Fruit fly (Drosophila melanogaster) whole organism, embryonic: ENCODE data around the gene Kal1.

Source experiments
- ATbp ChIP-seq: fragments of 200-800 bp; sonication (Bioruptor generic); optimal IDR thresholded peaks from 2 replicates; lab custom pipeline; 2017; ENCODE audit warnings: missing biosample characterization, mild to moderate bottlenecking, missing genetic modification characterization, missing genetic modification reagents
- CG10267 ChIP-seq: fragments of 200-800 bp; sonication (Bioruptor generic); optimal IDR thresholded peaks from 2 replicates; lab custom pipeline; 2018; ENCODE audit warnings: missing biosample characterization, mild to moderate bottlenecking, missing genetic modification characterization, moderate library complexity
- CG10321 ChIP-seq: fragments of 200-800 bp; sonication (Bioruptor generic); IDR thresholded peaks from 2 replicates; pipeline ENCODE4 v1.3.6; 2022; ENCODE audit warnings: missing biosample characterization, missing genetic modification characterization
- CG11085 ChIP-seq: fragments of 200-800 bp; sonication (Bioruptor generic); IDR thresholded peaks from 2 replicates; pipeline ENCODE4 v1.3.6; 2022; ENCODE audit warnings: missing biosample characterization, missing genetic modification characterization
- CG11247 ChIP-seq: fragments of 200-800 bp; sonication (Bioruptor generic); IDR thresholded peaks from 2 replicates; pipeline ENCODE4 v1.3.6; 2022; ENCODE audit warnings: missing biosample characterization, missing genetic modification characterization
- CG11398 ChIP-seq: fragments of 200-800 bp; sonication (Bioruptor generic); optimal IDR thresholded peaks from 2 replicates; lab custom pipeline; 2016; ENCODE audit warnings: missing biosample characterization, missing genetic modification characterization
- CG12769 ChIP-seq: fragments of 200-800 bp; sonication (Bioruptor generic); optimal IDR thresholded peaks from 2 replicates; lab custom pipeline; 2019; ENCODE audit warnings: missing biosample characterization, mild to moderate bottlenecking, missing genetic modification characterization, moderate library complexity
- CG15514 ChIP-seq: fragments of 200-800 bp; sonication (Bioruptor generic); optimal IDR thresholded peaks from 3 replicates; lab custom pipeline; 2017; ENCODE audit warnings: missing biosample characterization, missing genetic modification characterization, mild to moderate bottlenecking, moderate library complexity, missing genetic modification reagents
- CG3065 ChIP-seq: fragments of 200-800 bp; sonication (Bioruptor generic); optimal IDR thresholded peaks from 2 replicates; lab custom pipeline; 2016; ENCODE audit warnings: missing biosample characterization, missing genetic modification characterization
- CG4404 ChIP-seq: fragments of 200-800 bp; sonication (Bioruptor generic); IDR thresholded peaks from 2 replicates; pipeline ENCODE4 v1.3.6; 2022; ENCODE audit warnings: missing biosample characterization, missing genetic modification characterization
- CG6813 ChIP-seq: fragments of 200-800 bp; sonication (Bioruptor generic); optimal IDR thresholded peaks from 2 replicates; lab custom pipeline; 2017; ENCODE audit warnings: missing biosample characterization, missing genetic modification characterization, mild to moderate bottlenecking, moderate library complexity, missing genetic modification reagents
- CG6854 ChIP-seq: fragments of 200-800 bp; sonication (Bioruptor generic); optimal IDR thresholded peaks from 3 replicates; lab custom pipeline; 2017; ENCODE audit warnings: missing biosample characterization, mild to moderate bottlenecking, missing genetic modification characterization
- CG9727 ChIP-seq: fragments of 200-800 bp; sonication (Bioruptor generic); optimal IDR thresholded peaks from 3 replicates; lab custom pipeline; 2017; ENCODE audit warnings: missing biosample characterization, mild to moderate bottlenecking, missing genetic modification characterization
- CkIIα-i1 ChIP-seq: fragments of 200-800 bp; sonication (Bioruptor generic); IDR thresholded peaks from 2 replicates; pipeline ENCODE4 v1.3.6; 2022; ENCODE audit warnings: missing biosample characterization, missing genetic modification characterization
- Doc2 ChIP-seq: fragments of 200-800 bp; sonication (Bioruptor generic); IDR thresholded peaks from 2 replicates; pipeline ENCODE4 v1.3.6; 2022; ENCODE audit warnings: missing biosample characterization, missing genetic modification characterization
- Hmr ChIP-seq: fragments of 200-800 bp; sonication (Bioruptor generic); optimal IDR thresholded peaks from 3 replicates; lab custom pipeline; 2017; ENCODE audit warnings: mild to moderate bottlenecking, missing biosample characterization, missing genetic modification reagents, missing genetic modification characterization
- MESR4 ChIP-seq: fragments of 200-800 bp; sonication (Bioruptor generic); optimal IDR thresholded peaks from 2 replicates; lab custom pipeline; 2018; ENCODE audit warnings: missing biosample characterization, mild to moderate bottlenecking, missing genetic modification characterization, moderate library complexity
- Rfx ChIP-seq: fragments of 200-800 bp; sonication (Bioruptor generic); IDR thresholded peaks from 2 replicates; pipeline ENCODE4 v1.3.6; 2022; ENCODE audit warnings: missing biosample characterization, missing genetic modification characterization
- Sry-β ChIP-seq: fragments of 200-800 bp; sonication (Bioruptor generic); optimal IDR thresholded peaks from 2 replicates; lab custom pipeline; 2018; ENCODE audit warnings: missing biosample characterization, mild to moderate bottlenecking, missing genetic modification characterization, moderate library complexity
- TFAM ChIP-seq: fragments of 200-800 bp; sonication (Bioruptor generic); optimal IDR thresholded peaks from 2 replicates; lab custom pipeline; 2017; ENCODE audit warnings: missing biosample characterization, missing genetic modification characterization, inconsistent platforms
- YL-1 ChIP-seq: fragments of 200-800 bp; sonication (Bioruptor generic); optimal IDR thresholded peaks from 3 replicates; lab custom pipeline; 2017; ENCODE audit warnings: missing biosample characterization, mild to moderate bottlenecking, missing genetic modification characterization
- bcd ChIP-seq: fragments of 200-800 bp; sonication (Bioruptor generic); optimal IDR thresholded peaks from 2 replicates; lab custom pipeline; 2017; ENCODE audit warnings: missing biosample characterization, mild to moderate bottlenecking, missing genetic modification characterization
- cas ChIP-seq: fragments of 200-800 bp; sonication (Bioruptor generic); IDR thresholded peaks from 2 replicates; pipeline ENCODE4 v1.3.6; 2022; ENCODE audit warnings: missing biosample characterization, missing genetic modification characterization
- chm ChIP-seq: fragments of 200-800 bp; sonication (Bioruptor generic); IDR thresholded peaks from 2 replicates; pipeline ENCODE4 v1.3.6; 2022; ENCODE audit warnings: missing biosample characterization, missing genetic modification characterization
- ci ChIP-seq: fragments of 200-800 bp; sonication (Bioruptor generic); IDR thresholded peaks from 3 replicates; pipeline ENCODE4 v1.3.6; 2022; ENCODE audit warnings: missing biosample characterization, missing genetic modification characterization
- dmrt99B ChIP-seq: fragments of 200-800 bp; sonication (Bioruptor generic); optimal IDR thresholded peaks from 2 replicates; lab custom pipeline; 2018; ENCODE audit warnings: missing biosample characterization, mild to moderate bottlenecking, missing genetic modification characterization, moderate library complexity
- fd96Cb ChIP-seq: fragments of 200-800 bp; sonication (Bioruptor generic); optimal IDR thresholded peaks from 2 replicates; lab custom pipeline; 2018; ENCODE audit warnings: missing biosample characterization, mild to moderate bottlenecking, missing genetic modification characterization, moderate library complexity
- gcm2 ChIP-seq: fragments of 200-800 bp; sonication (Bioruptor generic); optimal IDR thresholded peaks from 2 replicates; lab custom pipeline; 2016; ENCODE audit warnings: missing biosample characterization, missing genetic modification characterization
- h ChIP-seq: fragments of >200 bp; optimal IDR thresholded peaks from 2 replicates; lab custom pipeline; 2017
- ham ChIP-seq: fragments of 200-800 bp; sonication (Bioruptor generic); IDR thresholded peaks from 2 replicates; pipeline ENCODE4 v1.3.6; 2022; ENCODE audit warnings: missing biosample characterization, missing genetic modification characterization
- her ChIP-seq: fragments of 200-800 bp; sonication (Bioruptor generic); optimal IDR thresholded peaks from 2 replicates; lab custom pipeline; 2016; ENCODE audit warnings: missing biosample characterization, missing genetic modification characterization
- ind ChIP-seq: fragments of 200-800 bp; sonication (Bioruptor generic); optimal IDR thresholded peaks from 3 replicates; lab custom pipeline; 2016; ENCODE audit warnings: missing biosample characterization, missing genetic modification characterization
- jumu ChIP-seq: fragments of 200-800 bp; sonication (Bioruptor generic); optimal IDR thresholded peaks from 3 replicates; lab custom pipeline; 2016; ENCODE audit warnings: missing biosample characterization, missing genetic modification characterization
- kah ChIP-seq: fragments of 200-800 bp; sonication (Bioruptor generic); optimal IDR thresholded peaks from 2 replicates; lab custom pipeline; 2018; ENCODE audit warnings: missing biosample characterization, mild to moderate bottlenecking, missing genetic modification characterization
- lmd ChIP-seq: fragments of 200-800 bp; sonication (Bioruptor generic); IDR thresholded peaks from 2 replicates; pipeline ENCODE4 v1.3.6; 2022; ENCODE audit warnings: missing biosample characterization, missing genetic modification characterization
- nau ChIP-seq: fragments of 200-800 bp; sonication (Bioruptor generic); optimal IDR thresholded peaks from 3 replicates; lab custom pipeline; 2017; ENCODE audit warnings: missing biosample characterization, mild to moderate bottlenecking, missing genetic modification characterization, missing genetic modification reagents
- prd ChIP-seq, 3 experiments: fragments of >200 bp in 2 of 3; fragments of 200-800 bp in 1 of 3; sonication (Bioruptor generic) in 1 of 3; optimal IDR thresholded peaks in 2 of 3; IDR thresholded peaks in 1 of 3; 2 replicates in 2 of 3; 3 replicates in 1 of 3; pipeline versions ENCODE4 v1.3.6 to Lab custom; 2017 to 2022; ENCODE audit warnings: missing biosample characterization in 1 of 3, missing genetic modification characterization in 1 of 3
- pros ChIP-seq: fragments of 200-800 bp; sonication (Bioruptor generic); optimal IDR thresholded peaks from 3 replicates; lab custom pipeline; 2019; ENCODE audit warnings: missing biosample characterization, mild to moderate bottlenecking, missing genetic modification characterization, moderate library complexity
- row ChIP-seq: fragments of 200-800 bp; sonication (Bioruptor generic); IDR thresholded peaks from 3 replicates; pipeline ENCODE4 v1.3.6; 2022; ENCODE audit warnings: missing biosample characterization, missing genetic modification characterization
- salm ChIP-seq: fragments of 200-800 bp; sonication (Bioruptor generic); optimal IDR thresholded peaks from 2 replicates; lab custom pipeline; 2018; ENCODE audit warnings: missing biosample characterization, mild to moderate bottlenecking, missing genetic modification characterization
- sc ChIP-seq, 3 experiments: fragments of >200 bp in 2 of 3; fragments of 200-800 bp in 1 of 3; sonication (Bioruptor generic) in 1 of 3; optimal IDR thresholded peaks; 2 replicates in 2 of 3; 3 replicates in 1 of 3; lab custom pipeline; 2017; ENCODE audit warnings: mild to moderate bottlenecking in 1 of 3, missing biosample characterization in 1 of 3, missing genetic modification characterization in 1 of 3, missing genetic modification reagents in 1 of 3
- sima ChIP-seq: fragments of 200-800 bp; sonication (Bioruptor generic); optimal IDR thresholded peaks from 2 replicates; lab custom pipeline; 2016; ENCODE audit warnings: missing biosample characterization, missing genetic modification characterization
- slp2 ChIP-seq: fragments of 200-800 bp; sonication (Bioruptor generic); optimal IDR thresholded peaks from 2 replicates; lab custom pipeline; 2016; ENCODE audit warnings: missing biosample characterization, missing genetic modification characterization
- tin ChIP-seq: fragments of 200-800 bp; sonication (Bioruptor generic); optimal IDR thresholded peaks from 3 replicates; lab custom pipeline; 2016; ENCODE audit warnings: missing biosample characterization, missing genetic modification characterization
- trem ChIP-seq: fragments of 200-800 bp; optimal IDR thresholded peaks from 3 replicates; lab custom pipeline; 2019; ENCODE audit warnings: missing biosample characterization, mild to moderate bottlenecking, missing genetic modification characterization, moderate library complexity
- twi ChIP-seq: fragments of 200-800 bp; optimal IDR thresholded peaks from 2 replicates; lab custom pipeline; 2019; ENCODE audit warnings: missing biosample characterization, mild to moderate bottlenecking, missing genetic modification characterization, moderate library complexity
- unc-4 ChIP-seq: fragments of 200-800 bp; sonication (Bioruptor generic); IDR thresholded peaks from 2 replicates; pipeline ENCODE4 v1.3.6; 2022; ENCODE audit warnings: missing biosample characterization, missing genetic modification characterization; ENCODE audit not compliant: partially characterized antibody
- vnd ChIP-seq: fragments of 200-800 bp; sonication (Bioruptor generic); IDR thresholded peaks from 3 replicates; pipeline ENCODE4 v1.3.6; 2022; ENCODE audit warnings: missing biosample characterization, missing genetic modification characterization; ENCODE audit not compliant: partially characterized antibody
- zf30C ChIP-seq: fragments of 200-800 bp; sonication (Bioruptor generic); optimal IDR thresholded peaks from 3 replicates; lab custom pipeline; 2018; ENCODE audit warnings: missing biosample characterization, mild to moderate bottlenecking, missing genetic modification characterization

The Kal1 gene

DNA sequence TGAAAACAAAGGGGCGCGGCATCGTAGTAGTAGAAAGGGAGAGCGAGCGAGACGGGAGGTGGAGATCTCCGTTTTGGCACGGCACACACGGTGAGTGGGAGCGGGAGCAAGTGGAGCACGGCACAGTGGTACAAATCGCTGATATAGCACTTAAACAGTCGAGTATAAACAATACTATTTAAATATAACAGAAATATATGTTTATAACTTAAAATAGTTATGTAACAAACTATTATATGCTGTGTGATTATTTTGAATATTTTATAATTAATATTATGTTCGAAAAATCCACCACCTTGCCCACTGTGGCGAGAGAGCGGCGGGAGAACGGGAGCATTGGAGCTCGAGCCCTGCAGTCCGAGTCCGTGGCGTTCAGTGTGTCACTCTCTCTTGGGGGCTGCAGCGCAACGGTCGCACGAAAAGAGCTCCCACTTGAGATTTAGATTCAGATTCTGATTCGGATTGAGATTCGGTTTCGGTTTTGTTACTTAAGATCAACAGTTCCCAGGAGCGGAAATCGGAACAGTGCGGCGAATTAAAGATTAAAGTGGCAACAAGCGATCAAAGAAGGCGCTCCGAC, at the start of gene Kal1 (continued):
- TF ChIP-seq her, result no peak
- peak; percentile 96 for TF ChIP-seq ATbp (GFP tag; lab: Kevin White, UChicago)
- TF ChIP-seq lmd (GFP tag; lab: Robert Waterston, UW), result peak; percentile 90
- TF ChIP-seq CG6854 (GFP tag; lab: Kevin White, UChicago), result peak; percentile 86
- peak; percentile 96 for TF ChIP-seq dmrt99B
- TF ChIP-seq zf30C (GFP tag; lab: Kevin White, UChicago), result no peak
- TF ChIP-seq slp2, result no peak
- no peak for TF ChIP-seq CG11398 (GFP tag; lab: Kevin White, UChicago)
- peak; percentile 55; the same call in 1 of the 2 replicates for TF ChIP-seq CG10321 (GFP tag; lab: Robert Waterston, UW)
- peak; percentile 61 for TF ChIP-seq YL-1 (GFP tag; lab: Kevin White, UChicago)
- TF ChIP-seq CG11085, result 0 out of 2 replicates have a peak, but pooled peaks have one; percentile 39
- TF ChIP-seq CkIIα-i1 (GFP tag; lab: Robert Waterston, UW), result no peak
- peak; percentile 94 for TF ChIP-seq fd96Cb (tag; lab: Kevin White, UChicago)
- peak; percentile 93 for TF ChIP-seq trem
- peak; percentile 98 for TF ChIP-seq ci (GFP tag; lab: Robert Waterston, UW)
- peak; percentile 97 for TF ChIP-seq row (GFP tag; lab: Robert Waterston, UW)
- TF ChIP-seq ind, result peak; percentile 82
- no peak for TF ChIP-seq prd (optimal IDR thresholded peaks at IDR 0.05; lab: Kevin White, UChicago)
- TF ChIP-seq prd (GFP tag; IDR thresholded peaks at IDR 0.05; lab: Robert Waterston, UW), result peak; percentile 91
- TF ChIP-seq CG11247 (GFP tag; lab: Robert Waterston, UW), result peak; percentile 78
- TF ChIP-seq salm (tag; lab: Kevin White, UChicago), result peak; percentile 94
- TF ChIP-seq vnd (GFP tag; lab: Robert Waterston, UW), result peak; percentile 47; the same call in 2 of the 3 replicates
- peak; percentile 35 for TF ChIP-seq gcm2 (GFP tag; lab: Kevin White, UChicago)
- TF ChIP-seq sima (GFP tag; lab: Kevin White, UChicago), result no peak
- TF ChIP-seq kah (GFP tag; lab: Kevin White, UChicago), result peak; percentile 90
- TF ChIP-seq h (lab: Kevin White, UChicago), result no peak
- peak; percentile 65; the same call in 1 of the 2 replicates for TF ChIP-seq Doc2 (GFP tag; lab: Robert Waterston, UW)
- TF ChIP-seq jumu (GFP tag; lab: Kevin White, UChicago), result no peak
- TF ChIP-seq Sry-β (GFP tag; lab: Kevin White, UChicago), result peak; percentile 54
- TF ChIP-seq CG9727 (GFP tag; lab: Kevin White, UChicago), result peak; percentile 88
- peak; percentile 63 for TF ChIP-seq CG4404 (GFP tag; lab: Robert Waterston, UW)
- peak; percentile 86 for TF ChIP-seq Hmr
- TF ChIP-seq ham (GFP tag; lab: Robert Waterston, UW), result no peak
- no peak for TF ChIP-seq unc-4 (GFP tag; lab: Robert Waterston, UW)
- TF ChIP-seq tin (GFP tag; lab: Kevin White, UChicago), result peak; percentile 90
- no peak for TF ChIP-seq sc (optimal IDR thresholded peaks at IDR 0.05; lab: Kevin White, UChicago)
- peak; percentile 93 for TF ChIP-seq sc (GFP tag; optimal IDR thresholded peaks at IDR 0.05; lab: Kevin White, UChicago)
- peak; percentile 57 for TF ChIP-seq cas (GFP tag; lab: Robert Waterston, UW)
- TF ChIP-seq twi, result peak; percentile 88
- TF ChIP-seq MESR4 (GFP tag; lab: Kevin White, UChicago), result peak; percentile 35
- peak; percentile 90 for TF ChIP-seq bcd (GFP tag; lab: Kevin White, UChicago)
- peak; percentile 63 for TF ChIP-seq TFAM (GFP tag; lab: Kevin White, UChicago)
- TF ChIP-seq CG6813 (GFP tag; lab: Kevin White, UChicago), result peak; percentile 91
- peak; percentile 80 for TF ChIP-seq Rfx
- TF ChIP-seq CG10267 (tag; lab: Kevin White, UChicago), result peak; percentile 91
- peak; percentile 71 for TF ChIP-seq CG3065 (GFP tag; lab: Kevin White, UChicago)
- no peak for TF ChIP-seq nau (GFP tag; lab: Kevin White, UChicago)
- peak; percentile 77 for TF ChIP-seq CG15514 (GFP tag; lab: Kevin White, UChicago)
- TF ChIP-seq CG12769 (tag; lab: Kevin White, UChicago), result peak; percentile 88
- peak; percentile 95 for TF ChIP-seq chm (GFP tag; lab: Robert Waterston, UW)
- no peak for TF ChIP-seq pros
